Fruit fly (Drosophila melanogaster) whole organism: ENCODE measurements around the gene robl22E.
A peak's percentile ranks its signal among the peaks of the same experiment; 100 is the strongest.

ENCODE experiments used
- CG8478 ChIP-seq: fragments of >200 bp; optimal IDR thresholded peaks from 2 replicates; lab custom pipeline; 2018; ENCODE audit warnings: inconsistent platforms
- Dll ChIP-seq: fragments of >200 bp; optimal IDR thresholded peaks from 2 replicates; lab custom pipeline; 2017
- EcR ChIP-seq, 2 experiments: fragments of >200 bp; optimal IDR thresholded peaks; 2 replicates each; lab custom pipeline; 2017; ENCODE audit warnings: missing biosample characterization in 2 of 2, missing genetic modification characterization in 2 of 2, missing genetic modification reagents in 2 of 2
- pan ChIP-seq: fragments of >200 bp; optimal IDR thresholded peaks from 2 replicates; lab custom pipeline; 2017
- psq ChIP-seq: fragments of >200 bp; optimal IDR thresholded peaks from 2 replicates; lab custom pipeline; 2017
- usp ChIP-seq: fragments of >200 bp; optimal IDR thresholded peaks from 2 replicates; lab custom pipeline; 2017; ENCODE audit warnings: missing biosample characterization, missing genetic modification characterization, mixed read lengths

robl22E gene

DNA sequence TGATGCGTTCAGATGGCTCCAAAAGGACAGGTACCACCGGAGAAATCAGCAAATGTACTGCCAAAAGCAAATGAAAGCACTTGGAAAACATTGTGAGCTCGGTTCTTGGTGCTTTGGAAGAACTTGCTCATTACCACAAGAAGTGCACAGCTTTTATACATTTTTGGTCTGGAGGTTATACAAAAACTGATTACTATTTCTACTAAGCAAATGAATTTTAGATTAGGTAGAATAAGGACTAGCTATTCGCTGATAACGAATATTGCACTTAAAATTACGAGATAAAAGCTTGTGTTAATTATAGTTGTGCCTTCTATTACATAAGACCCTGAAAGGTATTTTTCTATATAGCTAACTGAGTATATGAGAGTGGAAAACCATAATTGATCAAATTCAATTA lies 35.6 kb downstream of the robl22E start, which contains the start of gene Send1:
Gene Send1, minus strand, starts transcription at position 101 of the 400 bp plus-strand sequence.
- no peak for TF ChIP-seq pan (lab: Kevin White, UChicago)
- TF ChIP-seq Dll (lab: Kevin White, UChicago): no peak
- TF ChIP-seq CG8478 (lab: Kevin White, UChicago): no peak
- no peak for TF ChIP-seq usp
- TF ChIP-seq psq (lab: Kevin White, UChicago): no peak
- no peak for TF ChIP-seq EcR (GFP tag; optimal IDR thresholded peaks at IDR 0.05; lab: Kevin White, UChicago)

- TF ChIP-seq Dll (lab: Kevin White, UChicago) (no peak), usp (no peak), CG8478 (lab: Kevin White, UChicago) (no peak), pan (lab: Kevin White, UChicago) (no peak)
These were observed 37.8 kb downstream of the robl22E start, which contains the start of gene CG17234 for dm6 chr2L:2252745-2253144. Gene CG17234 (plus strand): TSS chr2L:2253045.

- TF ChIP-seq CG8478 (lab: Kevin White, UChicago) (no peak), usp (no peak), Dll (lab: Kevin White, UChicago) (no peak), EcR (GFP tag; optimal IDR thresholded peaks at IDR 0.05; lab: Kevin White, UChicago) (no peak), psq (lab: Kevin White, UChicago) (no peak), pan (lab: Kevin White, UChicago) (no peak)
These were observed 38.3 kb downstream of the robl22E start, which contains the start of gene CG17239 for dm6 chr2L:2252241-2252640. Gene CG17239 (minus strand): TSS chr2L:2252341.

dm6 chr2L:2251175-2251574 lies 39.4 kb downstream of the robl22E start, which contains the start of gene Ser12:
Gene Ser12 (minus strand): TSS chr2L:2251275.
- no peak for TF ChIP-seq EcR (GFP tag; optimal IDR thresholded peaks at IDR 0.05; lab: Kevin White, UChicago)

dm6 chr2L:2249578-2249977 lies 41.0 kb downstream of the robl22E start:
- no peak for TF ChIP-seq psq (lab: Kevin White, UChicago)
- TF ChIP-seq EcR (GFP tag; optimal IDR thresholded peaks at IDR 0.05; lab: Kevin White, UChicago): no peak
- TF ChIP-seq CG8478 (lab: Kevin White, UChicago): no peak
- no peak for TF ChIP-seq usp
- no peak for TF ChIP-seq Dll (lab: Kevin White, UChicago)
- TF ChIP-seq pan (lab: Kevin White, UChicago): no peak

dm6 chr2L:2242783-2243182 lies 47.8 kb downstream of the robl22E start:
- TF ChIP-seq EcR (GFP tag; optimal IDR thresholded peaks at IDR 0.05; lab: Kevin White, UChicago): no peak
- no peak for TF ChIP-seq pan (lab: Kevin White, UChicago)
- TF ChIP-seq CG8478 (lab: Kevin White, UChicago): no peak
- no peak for TF ChIP-seq psq (lab: Kevin White, UChicago)
- TF ChIP-seq usp: no peak
- no peak for TF ChIP-seq Dll (lab: Kevin White, UChicago)

dm6 chr2L:2242139-2242538 lies 48.4 kb downstream of the robl22E start, which contains the start of gene CG4267:
Gene CG4267 (plus strand): TSS chr2L:2242378.
- no peak for TF ChIP-seq pan (lab: Kevin White, UChicago)
- TF ChIP-seq Dll (lab: Kevin White, UChicago): peak; percentile 96
- peak in 1 of 2 experiments; percentile 42 for TF ChIP-seq EcR (GFP tag; optimal IDR thresholded peaks at IDR 0.05; lab: Kevin White, UChicago)
- TF ChIP-seq usp: no peak
- no peak for TF ChIP-seq CG8478 (lab: Kevin White, UChicago)
- TF ChIP-seq psq (lab: Kevin White, UChicago): no peak

- TF ChIP-seq usp (no peak), pan (lab: Kevin White, UChicago) (no peak), EcR (GFP tag; optimal IDR thresholded peaks at IDR 0.05; lab: Kevin White, UChicago) (no peak), CG8478 (lab: Kevin White, UChicago) (no peak), Dll (lab: Kevin White, UChicago) (no peak), psq (lab: Kevin White, UChicago) (no peak)
These were observed 50.0 kb downstream of the robl22E start, which contains the start of gene Tengl1 for dm6 chr2L:2240493-2240892. Gene Tengl1 (minus strand): TSS chr2L:2240593.
